Worm (Caenorhabditis elegans) whole organism, young adult: ENCODE results near the gene mpk-2.
A peak's percentile ranks its signal among the peaks of the same experiment; 100 is the strongest.

ENCODE experiments used
- B0019.2 ChIP-seq: fragments of 200-800 bp; sonication (Bioruptor generic); conservative IDR thresholded peaks from 2 replicates; pipeline ENCODE4 v1.3.6; 2022; ENCODE audit warnings: missing genetic modification reagents, missing genetic modification characterization, missing compliant biosample characterization
- B0261.1 ChIP-seq: sonication (generic microtip); optimal IDR thresholded peaks from 2 replicates; lab custom pipeline; 2016; ENCODE audit warnings: mild to moderate bottlenecking, missing genetic modification characterization, moderate library complexity, missing compliant biosample characterization
- B0336.3 ChIP-seq: fragments of 200-800 bp; sonication (Bioruptor generic); IDR thresholded peaks from 2 replicates; pipeline ENCODE4 v1.3.6; 2022; ENCODE audit warnings: missing genetic modification characterization, missing compliant biosample characterization
- C17E4.6 ChIP-seq: fragments of 200-800 bp; sonication (Bioruptor generic); IDR thresholded peaks from 2 replicates; pipeline ENCODE4 v1.3.6; 2022; ENCODE audit warnings: missing genetic modification reagents, missing genetic modification characterization, missing compliant biosample characterization
- F23B12.7 ChIP-seq: sonication (generic microtip); optimal IDR thresholded peaks from 2 replicates; lab custom pipeline; 2017; ENCODE audit warnings: missing genetic modification characterization, mild to moderate bottlenecking, missing compliant biosample characterization, antibody characterized with exemption, moderate library complexity; ENCODE audit not compliant: insufficient read depth
- F39B2.1 ChIP-seq: fragments of 200-800 bp; sonication (Bioruptor generic); IDR thresholded peaks from 2 replicates; pipeline ENCODE4 v1.3.6; 2022; ENCODE audit warnings: missing genetic modification reagents, missing genetic modification characterization, missing compliant biosample characterization
- F55B11.4 ChIP-seq: sonication (generic microtip); optimal IDR thresholded peaks from 2 replicates; lab custom pipeline; 2016; ENCODE audit warnings: missing compliant biosample characterization, missing genetic modification characterization, borderline replicate concordance; ENCODE audit not compliant: insufficient read depth
- Y95B8A.8 ChIP-seq: fragments of 200-800 bp; sonication (Bioruptor generic); IDR thresholded peaks from 2 replicates; pipeline ENCODE4 v1.3.6; 2022; ENCODE audit warnings: missing genetic modification reagents, missing genetic modification characterization, missing compliant biosample characterization
- ZK185.1 ChIP-seq: sonication (generic microtip); optimal IDR thresholded peaks from 2 replicates; lab custom pipeline; 2016; ENCODE audit warnings: mild to moderate bottlenecking, missing genetic modification characterization, missing compliant biosample characterization; ENCODE audit not compliant: poor library complexity, severe bottlenecking
- aptf-2 ChIP-seq: fragments of 200-800 bp; sonication (Bioruptor generic); conservative IDR thresholded peaks from 2 replicates; pipeline ENCODE4 v1.3.6; 2022; ENCODE audit warnings: missing genetic modification reagents, missing genetic modification characterization, missing compliant biosample characterization
- atf-7 ChIP-seq: sonication (generic microtip); optimal IDR thresholded peaks from 2 replicates; lab custom pipeline; 2017; ENCODE audit warnings: mild to moderate bottlenecking, missing genetic modification characterization, missing compliant biosample characterization
- attf-5 ChIP-seq: fragments of 200-800 bp; sonication (Bioruptor generic); optimal IDR thresholded peaks from 2 replicates; lab custom pipeline; 2018; ENCODE audit warnings: mild to moderate bottlenecking, missing genetic modification characterization, missing compliant biosample characterization
- attf-6 ChIP-seq: fragments of 200-800 bp; sonication (Bioruptor generic); IDR thresholded peaks from 2 replicates; pipeline ENCODE4 v1.3.6; 2022; ENCODE audit warnings: missing genetic modification reagents, missing genetic modification characterization, missing compliant biosample characterization
- bed-1 ChIP-seq: fragments of 200-800 bp; sonication (Bioruptor generic); IDR thresholded peaks from 2 replicates; pipeline ENCODE4 v1.3.6; 2022; ENCODE audit warnings: missing genetic modification reagents, missing genetic modification characterization, missing compliant biosample characterization
- cebp-2 ChIP-seq: fragments of 200-800 bp; sonication (Bioruptor generic); IDR thresholded peaks from 2 replicates; pipeline ENCODE4 v1.3.6; 2022; ENCODE audit warnings: missing genetic modification characterization, missing compliant biosample characterization
- ceh-100 ChIP-seq: fragments of 200-800 bp; sonication (Bioruptor generic); IDR thresholded peaks from 2 replicates; pipeline ENCODE4 v1.3.6; 2022; ENCODE audit warnings: missing genetic modification reagents, missing genetic modification characterization, missing compliant biosample characterization
- ceh-79 ChIP-seq: sonication (generic microtip); optimal IDR thresholded peaks from 2 replicates; lab custom pipeline; 2017; ENCODE audit warnings: mild to moderate bottlenecking, missing genetic modification characterization, missing compliant biosample characterization
- die-1 ChIP-seq: sonication (generic microtip); optimal IDR thresholded peaks from 2 replicates; lab custom pipeline; 2016; ENCODE audit warnings: missing genotype, mild to moderate bottlenecking, missing genetic modification characterization, missing compliant biosample characterization
- dpl-1 ChIP-seq: fragments of 150-350 bp; optimal IDR thresholded peaks from 2 replicates; lab custom pipeline; 2014; ENCODE audit warnings: missing biosample characterization, missing genetic modification reagents, missing genetic modification characterization
- efl-1 ChIP-seq: fragments of 150-350 bp; optimal IDR thresholded peaks from 2 replicates; lab custom pipeline; 2014; ENCODE audit warnings: missing biosample characterization, missing genetic modification reagents, missing genetic modification characterization
- egl-44 ChIP-seq: fragments of 200-800 bp; sonication (Bioruptor generic); IDR thresholded peaks from 2 replicates; pipeline ENCODE4 v1.3.6; 2022; ENCODE audit warnings: missing genetic modification reagents, missing genetic modification characterization, missing compliant biosample characterization
- egrh-3 ChIP-seq: fragments of 200-800 bp; sonication (Bioruptor generic); IDR thresholded peaks from 2 replicates; pipeline ENCODE4 v1.3.6; 2022; ENCODE audit warnings: missing genetic modification reagents, missing genetic modification characterization, missing compliant biosample characterization
- ekl-4 ChIP-seq: fragments of 200-800 bp; sonication (Bioruptor generic); IDR thresholded peaks from 2 replicates; pipeline ENCODE4 v1.3.6; 2022; ENCODE audit warnings: missing genetic modification reagents, missing genetic modification characterization, missing compliant biosample characterization
- ets-4 ChIP-seq: fragments of 200-800 bp; sonication (Bioruptor generic); optimal IDR thresholded peaks from 2 replicates; lab custom pipeline; 2018; ENCODE audit warnings: mild to moderate bottlenecking, missing genetic modification characterization, missing compliant biosample characterization
- him-1 ChIP-seq: sonication (generic microtip); optimal IDR thresholded peaks from 2 replicates; lab custom pipeline; 2016; ENCODE audit warnings: missing genotype, missing genetic modification reagents, missing genetic modification characterization, missing compliant biosample characterization
- lag-1 ChIP-seq: fragments of 200-800 bp; sonication (Bioruptor generic); IDR thresholded peaks from 2 replicates; pipeline ENCODE4 v1.3.6; 2022; ENCODE audit warnings: missing genetic modification reagents, missing genetic modification characterization, missing compliant biosample characterization
- let-526 ChIP-seq: fragments of 200-800 bp; sonication (Bioruptor generic); IDR thresholded peaks from 2 replicates; pipeline ENCODE4 v1.3.6; 2022; ENCODE audit warnings: missing genetic modification reagents, missing genetic modification characterization, missing compliant biosample characterization
- lsl-1 ChIP-seq: fragments of 200-800 bp; sonication (Bioruptor generic); optimal IDR thresholded peaks from 2 replicates; lab custom pipeline; 2018; ENCODE audit warnings: mild to moderate bottlenecking, missing genetic modification characterization, moderate library complexity, missing compliant biosample characterization
- madf-3 ChIP-seq: fragments of 200-800 bp; sonication (Bioruptor generic); IDR thresholded peaks from 2 replicates; pipeline ENCODE4 v1.3.6; 2022; ENCODE audit warnings: missing genetic modification reagents, missing genetic modification characterization, missing compliant biosample characterization
- mcd-1 ChIP-seq: fragments of 200-800 bp; sonication (Bioruptor generic); IDR thresholded peaks from 2 replicates; pipeline ENCODE4 v1.3.6; 2022; ENCODE audit warnings: missing genetic modification reagents, missing genetic modification characterization, missing compliant biosample characterization
- nfyb-1 ChIP-seq: fragments of 200-800 bp; sonication (Bioruptor generic); IDR thresholded peaks from 2 replicates; pipeline ENCODE4 v1.3.6; 2022; ENCODE audit warnings: missing genetic modification reagents, missing genetic modification characterization, missing compliant biosample characterization
- nhr-27 ChIP-seq: fragments of 200-800 bp; sonication (Bioruptor generic); optimal IDR thresholded peaks from 2 replicates; lab custom pipeline; 2018; ENCODE audit warnings: mild to moderate bottlenecking, missing genetic modification characterization, moderate library complexity, missing compliant biosample characterization
- nhr-80 ChIP-seq: sonication (generic microtip); optimal IDR thresholded peaks from 2 replicates; lab custom pipeline; 2016; ENCODE audit warnings: missing genetic modification characterization, missing compliant biosample characterization
- nhr-90 ChIP-seq: sonication (generic microtip); optimal IDR thresholded peaks from 2 replicates; lab custom pipeline; 2016; ENCODE audit warnings: missing genotype, mild to moderate bottlenecking, missing genetic modification characterization, missing compliant biosample characterization
- pbrm-1 ChIP-seq: fragments of 200-800 bp; sonication (Bioruptor generic); IDR thresholded peaks from 2 replicates; pipeline ENCODE4 v1.3.6; 2022; ENCODE audit warnings: missing genetic modification reagents, missing genetic modification characterization, missing compliant biosample characterization
- rpc-1 ChIP-seq, 2 experiments: fragments of 150-350 bp in 1 of 2; sonication (generic microtip) in 1 of 2; optimal IDR thresholded peaks; 2 replicates each; lab custom pipeline; 2014 to 2018; ENCODE audit warnings: missing biosample characterization in 1 of 2, missing genetic modification characterization in 1 of 2, missing genetic modification reagents in 1 of 2, missing genotype in 1 of 2
- sdz-38 ChIP-seq: sonication (generic microtip); optimal IDR thresholded peaks from 2 replicates; lab custom pipeline; 2016; ENCODE audit warnings: missing genotype, missing genetic modification characterization, missing compliant biosample characterization
- sea-2 ChIP-seq: fragments of 200-800 bp; sonication (Bioruptor generic); IDR thresholded peaks from 2 replicates; pipeline ENCODE4 v1.3.6; 2022; ENCODE audit warnings: missing genetic modification characterization, missing compliant biosample characterization
- somi-1 ChIP-seq: fragments of 200-800 bp; sonication (Bioruptor generic); optimal IDR thresholded peaks from 2 replicates; lab custom pipeline; 2018; ENCODE audit warnings: mild to moderate bottlenecking, missing genetic modification characterization, missing compliant biosample characterization
- sptf-2 ChIP-seq: fragments of 200-800 bp; sonication (Bioruptor generic); optimal IDR thresholded peaks from 2 replicates; lab custom pipeline; 2018; ENCODE audit warnings: mild to moderate bottlenecking, missing genetic modification characterization, missing compliant biosample characterization
- tbp1 ChIP-seq: fragments of 200-800 bp; sonication (Bioruptor generic); optimal IDR thresholded peaks from 2 replicates; lab custom pipeline; 2018; ENCODE audit warnings: mild to moderate bottlenecking, missing genetic modification characterization, missing compliant biosample characterization
- ztf-18 ChIP-seq: sonication (generic microtip); optimal IDR thresholded peaks from 2 replicates; lab custom pipeline; 2016; ENCODE audit warnings: missing genotype, mild to moderate bottlenecking, missing genetic modification characterization, missing compliant biosample characterization
- ztf-25 ChIP-seq: fragments of 200-800 bp; sonication (Bioruptor generic); IDR thresholded peaks from 2 replicates; pipeline ENCODE4 v1.3.6; 2022; ENCODE audit warnings: missing genetic modification reagents, missing genetic modification characterization, missing compliant biosample characterization
- ztf-26 ChIP-seq: sonication (generic microtip); optimal IDR thresholded peaks from 2 replicates; lab custom pipeline; 2017; ENCODE audit warnings: missing genetic modification characterization, missing compliant biosample characterization
- ztf-3 ChIP-seq: fragments of 200-800 bp; sonication (Bioruptor generic); optimal IDR thresholded peaks from 2 replicates; lab custom pipeline; 2018; ENCODE audit warnings: mild to moderate bottlenecking, missing genetic modification characterization, missing compliant biosample characterization

mpk-2 gene

ce11 chrII:5103784-5104457 is at the start of gene mpk-2, which contains the start of gene C04G6.11 (continued):
- no peak for TF ChIP-seq sea-2 (GFP tag; lab: Robert Waterston, UW)
- TF ChIP-seq efl-1 (GFP tag; lab: Kevin White, UChicago): no peak
- TF ChIP-seq F39B2.1 (GFP tag; lab: Robert Waterston, UW): no peak

- TF ChIP-seq lag-1 (GFP tag; lab: Robert Waterston, UW) (no peak), sdz-38 (tag; lab: Kevin White, UChicago) (no peak), bed-1 (no peak), ztf-26 (tag; lab: Kevin White, UChicago) (peak; percentile 26), cebp-2 (no peak), sea-2 (GFP tag; lab: Robert Waterston, UW) (no peak), ceh-79 (tag; lab: Kevin White, UChicago) (no peak), ztf-3 (GFP tag; lab: Kevin White, UChicago) (no peak), attf-5 (peak; percentile 86), let-526 (no peak), efl-1 (GFP tag; lab: Kevin White, UChicago) (peak; percentile 80), madf-3 (GFP tag; lab: Robert Waterston, UW) (peak; percentile 77; the same call in 1 of the 2 replicates), sptf-2 (no peak), B0019.2 (GFP tag; lab: Robert Waterston, UW) (0 out of 2 replicates have a peak, but pooled peaks have one; percentile 38), atf-7 (no peak), Y95B8A.8 (GFP tag; lab: Robert Waterston, UW) (0 out of 2 replicates have a peak, but pooled peaks have one; percentile 54), B0336.3 (GFP tag; lab: Robert Waterston, UW) (peak; percentile 68; the same call in 1 of the 2 replicates), dpl-1 (GFP tag; lab: Kevin White, UChicago) (peak; percentile 82), somi-1 (GFP tag; lab: Kevin White, UChicago) (no peak), ztf-18 (tag; lab: Kevin White, UChicago) (peak; percentile 63), egl-44 (GFP tag; lab: Robert Waterston, UW) (no peak), B0261.1 (tag; lab: Kevin White, UChicago) (peak; percentile 34), ZK185.1 (tag; lab: Kevin White, UChicago) (peak; percentile 90), nfyb-1 (GFP tag; lab: Robert Waterston, UW) (peak; percentile 77), ztf-25 (GFP tag; lab: Robert Waterston, UW) (no peak), tbp1 (GFP tag; lab: Kevin White, UChicago) (peak; percentile 73), nhr-27 (no peak), nhr-90 (no peak), F23B12.7 (tag; lab: Kevin White, UChicago) (peak; percentile 79), him-1 (tag; lab: Kevin White, UChicago) (no peak), egrh-3 (GFP tag; lab: Robert Waterston, UW) (peak; percentile 77), aptf-2 (GFP tag; lab: Robert Waterston, UW) (no peak), nhr-80 (tag; lab: Kevin White, UChicago) (peak; percentile 36), ekl-4 (GFP tag; lab: Robert Waterston, UW) (peak; percentile 75), mcd-1 (GFP tag; lab: Robert Waterston, UW) (peak; percentile 98), attf-6 (no peak), die-1 (tag; lab: Kevin White, UChicago) (peak; percentile 7), lsl-1 (GFP tag; lab: Kevin White, UChicago) (peak; percentile 95), ceh-100 (GFP tag; lab: Robert Waterston, UW) (peak; percentile 90), pbrm-1 (GFP tag; lab: Robert Waterston, UW) (peak; percentile 89), ets-4 (GFP tag; lab: Kevin White, UChicago) (no peak), C17E4.6 (GFP tag; lab: Robert Waterston, UW) (no peak), rpc-1 (optimal IDR thresholded peaks at IDR 0.05; lab: Kevin White, UChicago) (peak; percentile 26), rpc-1 (tag; optimal IDR thresholded peaks at IDR 0.05; lab: Kevin White, UChicago) (peak; percentile 4), F55B11.4 (tag; lab: Kevin White, UChicago) (no peak)
These were observed 48.7 kb upstream of the mpk-2 start, which contains the start of the genes ify-1 and rpl-22 for ce11 chrII:5055129-5055666. Gene ify-1 (minus strand): TSS chrII:5055179. Gene rpl-22 (plus strand): TSS chrII:5055616.
